Worm (Caenorhabditis elegans): ENCODE results near the gene rmif-2.

rmif-2 gene

DNA sequence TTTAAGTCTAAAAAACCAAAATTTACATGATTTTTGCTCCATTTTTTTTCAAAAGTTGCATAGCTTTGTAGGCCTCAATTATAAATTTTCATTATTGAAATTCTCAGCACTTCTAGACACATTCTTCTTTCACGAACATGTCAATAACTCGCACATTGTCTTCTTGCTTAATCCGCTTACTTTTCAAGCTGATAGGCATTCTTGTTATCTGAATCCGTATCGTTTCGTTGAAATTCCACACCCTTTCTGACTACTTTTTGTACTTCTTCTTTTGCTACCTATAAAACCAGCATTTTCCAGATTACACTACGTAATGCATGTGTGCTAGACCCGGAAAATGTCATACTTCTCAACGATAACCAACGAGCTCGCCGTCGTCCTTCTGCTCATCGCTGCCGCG lies 33.9 kb downstream of the rmif-2 start, which contains the start of gene W09G12.9:
Gene W09G12.9, plus strand, starts transcription at position 301 of the 400 bp plus-strand sequence.
- TF ChIP-seq jun-1 (tag; optimal IDR thresholded peaks at IDR 0.05) (no peak), lin-39 (tag; optimal IDR thresholded peaks at IDR 0.05) (no peak), ama-1 (optimal IDR thresholded peaks at IDR 0.05) (no peak), nhr-28 (tag; optimal IDR thresholded peaks at IDR 0.05) (no peak), ceh-16 (tag; optimal IDR thresholded peaks at IDR 0.05) (no peak), pha-4 (tag; optimal IDR thresholded peaks at IDR 0.05) (no peak), egl-27 (tag; optimal IDR thresholded peaks at IDR 0.05) (no peak), sea-2 (GFP tag; optimal IDR thresholded peaks at IDR 0.05) (no peak), fos-1 (tag; optimal IDR thresholded peaks at IDR 0.05) (no peak), hmg-11 (tag; optimal IDR thresholded peaks at IDR 0.05) (no peak)

DNA sequence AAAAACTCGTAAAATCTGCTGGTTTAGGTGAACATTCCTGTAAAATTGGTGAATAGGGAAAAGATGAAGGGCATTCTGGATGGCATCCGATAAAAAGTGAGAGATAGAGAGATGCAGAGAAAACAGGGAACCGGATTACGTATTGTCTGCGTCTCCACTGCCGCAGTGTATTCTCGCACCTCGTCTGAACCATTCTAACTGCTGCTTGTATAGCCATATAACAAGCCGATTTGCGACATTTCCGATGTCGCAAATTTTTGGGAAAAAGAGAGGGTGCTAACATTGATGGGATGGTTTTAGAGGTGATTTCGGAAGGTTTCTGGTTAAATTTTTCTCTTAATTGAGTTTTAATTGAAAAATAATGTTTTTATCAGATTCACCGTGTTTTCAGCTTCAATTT lies 38.8 kb downstream of the rmif-2 start, which contains the start of gene W09G12.10:
Gene W09G12.10, minus strand, starts transcription at position 121 of the 400 bp plus-strand sequence.
- TF ChIP-seq fkh-10 (GFP tag; optimal IDR thresholded peaks at IDR 0.05) = no peak
- TF ChIP-seq egl-5 (tag; optimal IDR thresholded peaks at IDR 0.05) = peak; percentile 50
- TF ChIP-seq ZK546.5 (tag; optimal IDR thresholded peaks at IDR 0.05) = no peak
- TF ChIP-seq skn-1 (tag; optimal IDR thresholded peaks at IDR 0.05) = no peak
- no peak for TF ChIP-seq nhr-12 (tag; optimal IDR thresholded peaks at IDR 0.05)
- no peak for TF ChIP-seq elt-2 (tag; optimal IDR thresholded peaks at IDR 0.05)
- TF ChIP-seq nhr-25 (tag; optimal IDR thresholded peaks at IDR 0.05) = peak; percentile 58
- no peak for TF ChIP-seq nhr-23 (tag; optimal IDR thresholded peaks at IDR 0.05)
- peak; percentile 4 for TF ChIP-seq nfya-1 (tag; optimal IDR thresholded peaks at IDR 0.05; ENCODE audit: insufficient read depth)

DNA sequence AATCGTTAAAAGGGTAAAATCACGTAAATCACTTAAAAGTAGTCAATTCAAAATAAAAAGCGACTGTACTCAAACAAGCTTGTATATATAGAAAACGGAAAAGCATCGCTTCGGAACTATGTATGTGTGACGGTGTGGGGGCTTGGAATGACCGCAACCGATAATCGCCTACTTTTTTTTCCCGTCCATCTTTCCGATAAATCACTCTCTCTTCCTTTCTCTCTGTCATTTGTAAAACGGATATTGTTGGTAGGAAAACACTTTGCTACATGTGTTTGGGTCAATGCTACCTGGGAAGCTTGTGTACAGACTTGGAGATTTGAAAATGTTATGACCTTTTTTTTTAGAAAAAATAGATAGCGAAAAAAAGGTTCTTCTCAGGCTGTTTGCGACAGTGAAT lies 42.4 kb downstream of the rmif-2 start:
- TF ChIP-seq unc-62 (GFP tag; optimal IDR thresholded peaks at IDR 0.05) = no peak
- no peak for TF ChIP-seq nhr-76 (tag; optimal IDR thresholded peaks at IDR 0.05)
- TF ChIP-seq sea-2 (GFP tag; optimal IDR thresholded peaks at IDR 0.05) = no peak
- TF ChIP-seq nhr-12 (tag; optimal IDR thresholded peaks at IDR 0.05) = no peak
- TF ChIP-seq eor-1 (tag; optimal IDR thresholded peaks at IDR 0.05) = no peak
- TF ChIP-seq nhr-43 (tag; optimal IDR thresholded peaks at IDR 0.05; ENCODE audit: poor library complexity, severe bottlenecking) = no peak
- peak; percentile 18 for TF ChIP-seq nhr-23 (tag; optimal IDR thresholded peaks at IDR 0.05)
- no peak for TF ChIP-seq nfya-1 (tag; optimal IDR thresholded peaks at IDR 0.05; ENCODE audit: insufficient read depth)
- no peak for TF ChIP-seq unc-39 (tag; optimal IDR thresholded peaks at IDR 0.05)

ce11 chrIV:1225596-1226232 lies 43.3 kb downstream of the rmif-2 start, which contains the start of gene W09G12.8:
W09G12.8 (plus strand) TSS chrIV:1226182.
- TF ChIP-seq nhr-76 (tag; optimal IDR thresholded peaks at IDR 0.05) (no peak), tbx-2 (tag; optimal IDR thresholded peaks at IDR 0.05) (no peak), elt-2 (tag; optimal IDR thresholded peaks at IDR 0.05) (no peak), nhr-23 (tag; optimal IDR thresholded peaks at IDR 0.05) (no peak), nfya-1 (tag; optimal IDR thresholded peaks at IDR 0.05; ENCODE audit: insufficient read depth) (no peak), nhr-12 (tag; optimal IDR thresholded peaks at IDR 0.05) (no peak), fkh-2 (tag; optimal IDR thresholded peaks at IDR 0.05) (no peak), nhr-11 (tag; optimal IDR thresholded peaks at IDR 0.05) (no peak), sea-2 (GFP tag; optimal IDR thresholded peaks at IDR 0.05) (no peak), ceh-82 (tag; optimal IDR thresholded peaks at IDR 0.05) (no peak), zag-1 (tag; optimal IDR thresholded peaks at IDR 0.05) (no peak), fkh-10 (GFP tag; optimal IDR thresholded peaks at IDR 0.05) (no peak), pha-4 (tag; optimal IDR thresholded peaks at IDR 0.05) (no peak), R02D3.7 (tag; optimal IDR thresholded peaks at IDR 0.05) (no peak)

DNA sequence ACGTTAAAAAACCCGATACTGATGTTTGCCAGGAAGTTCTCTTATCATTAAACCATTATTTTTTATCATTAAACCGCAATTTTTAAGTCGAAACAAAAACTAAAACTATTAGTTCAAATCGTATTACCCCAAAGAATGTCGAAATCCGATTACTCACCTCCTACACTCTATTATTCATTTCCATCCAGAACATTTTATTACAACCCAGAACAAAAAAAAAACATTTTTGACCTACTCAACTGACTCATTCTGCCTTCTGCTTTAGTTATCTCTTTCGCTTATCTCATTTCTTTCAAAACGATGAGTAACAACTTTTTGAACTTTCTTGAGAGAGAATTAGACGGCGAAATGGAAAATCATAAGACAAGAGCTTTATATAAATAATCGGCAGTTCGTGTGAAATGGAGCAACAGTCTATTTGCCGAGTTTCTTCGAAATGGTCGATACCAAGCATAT lies 46.3 kb downstream of the rmif-2 start, which contains the start of gene W09G12.7:
Gene W09G12.7, plus strand, starts transcription at position 406 of the 456 bp plus-strand sequence.
- no peak for TF ChIP-seq nhr-28 (tag; optimal IDR thresholded peaks at IDR 0.05)
- no peak for TF ChIP-seq fkh-2 (tag; optimal IDR thresholded peaks at IDR 0.05)
- TF ChIP-seq pha-4 (tag; optimal IDR thresholded peaks at IDR 0.05) = peak; percentile 18
- no peak for TF ChIP-seq lsy-12 (tag; optimal IDR thresholded peaks at IDR 0.05)
- TF ChIP-seq pqm-1 (tag; optimal IDR thresholded peaks at IDR 0.05) = peak; percentile 54
- no peak for TF ChIP-seq ama-1 (optimal IDR thresholded peaks at IDR 0.05)
- TF ChIP-seq ceh-82 (tag; optimal IDR thresholded peaks at IDR 0.05) = no peak
- no peak for TF ChIP-seq skn-1 (tag; optimal IDR thresholded peaks at IDR 0.05)
- peak; percentile 27 for TF ChIP-seq jun-1 (tag; optimal IDR thresholded peaks at IDR 0.05)
- peak; percentile 91 for TF ChIP-seq elt-2 (tag; optimal IDR thresholded peaks at IDR 0.05)

Data from whole organism, L3 larva.